Worm (Caenorhabditis elegans): ENCODE results near the gene lnkn-1.

- TF ChIP-seq zag-1 (tag; optimal IDR thresholded peaks at IDR 0.05) (no peak), fos-1 (tag; optimal IDR thresholded peaks at IDR 0.05) (peak; percentile 16), crh-2 (tag; optimal IDR thresholded peaks at IDR 0.05) (no peak), nhr-237 (tag; optimal IDR thresholded peaks at IDR 0.05) (no peak), sma-9 (GFP tag; optimal IDR thresholded peaks at IDR 0.05) (peak; percentile 58), sma-9 (tag; optimal IDR thresholded peaks at IDR 0.05) (no peak), lin-13 (GFP tag; optimal IDR thresholded peaks at IDR 0.05) (no peak), ZK546.5 (tag; optimal IDR thresholded peaks at IDR 0.05) (no peak), nhr-11 (tag; optimal IDR thresholded peaks at IDR 0.05) (no peak), ztf-1 (GFP tag; conservative IDR thresholded peaks at IDR 0.05) (no peak), snpc-4 (tag; optimal IDR thresholded peaks at IDR 0.05) (no peak), unc-62 (GFP tag; optimal IDR thresholded peaks at IDR 0.05) (no peak), aly-2 (tag; optimal IDR thresholded peaks at IDR 0.05) (no peak), ama-1 (optimal IDR thresholded peaks at IDR 0.05) (no peak), nhr-10 (tag; optimal IDR thresholded peaks at IDR 0.05) (no peak)
Measured at ce11 chrIII:8925539-8925938, 35.5 kb downstream of the lnkn-1 start.
